Fruit fly (Drosophila melanogaster) whole organism, prepupa: ENCODE data around the gene CG42676.

Experiments used
- CG6792 ChIP-seq: fragments of 200-800 bp; sonication (Bioruptor generic); optimal IDR thresholded peaks from 3 replicates; lab custom pipeline; 2016; ENCODE audit warnings: missing biosample characterization, missing genetic modification characterization
- CG6854 ChIP-seq: fragments of 200-800 bp; sonication (Bioruptor generic); optimal IDR thresholded peaks from 2 replicates; lab custom pipeline; 2017; ENCODE audit warnings: missing biosample characterization, mild to moderate bottlenecking, missing genetic modification characterization
- CG8632 ChIP-seq: fragments of 200-800 bp; sonication (Bioruptor generic); optimal IDR thresholded peaks from 3 replicates; lab custom pipeline; 2016; ENCODE audit warnings: missing biosample characterization, missing genetic modification characterization
- Eip75B ChIP-seq: fragments of 200-800 bp; sonication (Bioruptor generic); optimal IDR thresholded peaks from 3 replicates; lab custom pipeline; 2016; ENCODE audit warnings: missing biosample characterization, missing genetic modification characterization
- Hr38 ChIP-seq: sonication (Bioruptor generic); optimal IDR thresholded peaks from 2 replicates; lab custom pipeline; 2016; ENCODE audit warnings: missing biosample characterization, missing genetic modification characterization
- net ChIP-seq: fragments of 200-800 bp; sonication (Bioruptor generic); optimal IDR thresholded peaks from 3 replicates; lab custom pipeline; 2016; ENCODE audit warnings: missing biosample characterization, missing genetic modification characterization

DNA sequence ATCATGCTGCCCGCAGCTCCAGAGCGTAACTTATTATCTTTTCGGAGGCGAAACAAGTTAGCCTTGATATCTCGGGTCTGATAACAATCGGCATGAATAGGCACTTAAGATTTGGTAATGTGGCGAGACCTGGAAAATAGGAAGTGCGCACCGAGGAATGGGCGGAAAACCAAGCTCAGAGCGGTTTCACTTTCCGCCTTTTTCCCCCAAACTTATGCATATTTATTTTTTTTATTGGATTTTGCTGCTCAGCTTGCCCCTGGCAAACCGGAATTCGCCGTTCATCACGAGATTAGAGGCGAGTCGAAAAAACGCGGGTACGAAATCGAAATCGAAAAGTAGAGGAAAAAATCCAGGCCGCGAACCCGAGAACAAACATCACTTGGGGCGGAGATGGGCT, 48.0 kb upstream of the CG42676 start:
- TF ChIP-seq CG6792 (GFP tag; lab: Kevin White, UChicago), result no peak
- TF ChIP-seq net, result no peak
- TF ChIP-seq CG8632 (GFP tag; lab: Kevin White, UChicago), result no peak
- no peak for TF ChIP-seq Hr38 (GFP tag; lab: Kevin White, UChicago)
- TF ChIP-seq Eip75B (GFP tag; lab: Kevin White, UChicago), result no peak
- TF ChIP-seq CG6854 (GFP tag; lab: Kevin White, UChicago), result no peak
